Worm (Caenorhabditis elegans): Measurements from ENCODE around the gene lact-1.

DNA sequence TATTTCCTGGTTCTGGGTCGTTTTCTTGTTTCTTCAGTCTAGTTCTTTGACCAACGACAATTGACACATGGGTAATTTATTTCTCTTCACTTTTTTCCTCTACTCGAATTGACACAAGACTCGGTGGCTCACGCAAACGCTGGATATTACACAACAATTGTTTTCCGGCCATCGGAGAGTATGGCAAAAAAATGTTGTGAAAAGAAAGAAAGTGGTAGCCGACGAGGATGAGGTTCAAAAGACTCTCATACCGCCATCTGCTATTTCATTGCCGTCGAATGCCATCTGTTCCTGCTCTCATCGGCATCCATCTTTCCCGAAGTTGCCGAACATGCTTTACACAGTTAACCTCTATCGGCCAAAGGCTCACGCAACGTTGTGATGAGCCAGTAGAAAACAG is 23.5 kb downstream of the lact-1 start:
- TF ChIP-seq nhr-237 (tag; optimal IDR thresholded peaks at IDR 0.05) = no peak
- TF ChIP-seq lsy-2 (tag; optimal IDR thresholded peaks at IDR 0.05) = no peak
- no peak for TF ChIP-seq blmp-1 (tag; optimal IDR thresholded peaks at IDR 0.05)
